Worm (Caenorhabditis elegans) whole organism, L4/young adult: ENCODE data around the gene zig-2.

Experiments
- W03F9.2 ChIP-seq: fragments of 150-350 bp; optimal IDR thresholded peaks from 2 replicates; lab custom pipeline; 2014; ENCODE audit warnings: missing biosample characterization, missing genetic modification characterization
- dao-5 ChIP-seq: sonication (generic microtip); optimal IDR thresholded peaks from 2 replicates; lab custom pipeline; 2016; ENCODE audit warnings: missing genotype, missing genetic modification characterization, moderate library complexity, missing compliant biosample characterization
- him-1 ChIP-seq: sonication (generic microtip); optimal IDR thresholded peaks from 2 replicates; lab custom pipeline; 2016; ENCODE audit warnings: missing genotype, missing genetic modification reagents, missing genetic modification characterization, missing compliant biosample characterization

Gene zig-2

ce11 chrX:12341338-12341737 is at the start of gene zig-2:
Gene zig-2, minus strand, starts transcription at chrX:12341438.
- TF ChIP-seq dao-5 (tag; lab: Kevin White, UChicago) (no peak), him-1 (no peak), W03F9.2 (tag; lab: Kevin White, UChicago) (no peak)

ce11 chrX:12378293-12378692 is 37.1 kb upstream of the zig-2 start, which contains the start of gene glb-13:
Gene glb-13, minus strand, starts transcription at chrX:12378393.
- TF ChIP-seq him-1 (no peak), W03F9.2 (tag; lab: Kevin White, UChicago) (no peak), dao-5 (tag; lab: Kevin White, UChicago) (no peak)

DNA sequence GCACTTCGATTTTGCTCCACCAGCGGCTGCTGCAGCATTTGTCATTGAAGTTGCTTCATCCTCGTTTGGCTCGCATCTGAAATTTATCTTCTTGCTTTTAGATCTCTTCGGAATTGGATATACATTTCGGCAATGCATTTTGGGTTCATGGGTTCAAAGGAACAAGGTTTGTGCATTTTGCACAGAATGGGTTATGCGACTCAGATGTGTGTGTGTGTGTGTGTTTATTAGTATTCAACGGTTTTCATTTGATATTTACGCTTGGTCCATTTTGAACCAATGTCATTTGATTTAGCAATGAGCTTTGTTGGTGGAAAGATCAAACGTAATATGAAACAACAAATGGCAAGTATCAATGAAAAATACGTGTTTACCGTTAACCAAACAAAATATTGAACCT is 34.5 kb upstream of the zig-2 start:
- no peak for TF ChIP-seq him-1

- no peak for TF ChIP-seq dao-5 (tag; lab: Kevin White, UChicago)
- TF ChIP-seq W03F9.2 (tag; lab: Kevin White, UChicago), result no peak
- TF ChIP-seq him-1, result no peak
Observed at ce11 chrX:12371321-12371720, 30.1 kb upstream of the zig-2 start, which contains the start of gene rif-1.2. Gene rif-1.2, minus strand, starts transcription at chrX:12371421.

ce11 chrX:12367498-12367897 is 26.3 kb upstream of the zig-2 start:
- TF ChIP-seq him-1 (no peak), W03F9.2 (tag; lab: Kevin White, UChicago) (no peak), dao-5 (tag; lab: Kevin White, UChicago) (no peak)

- TF ChIP-seq him-1 (no peak), dao-5 (tag; lab: Kevin White, UChicago) (no peak), W03F9.2 (tag; lab: Kevin White, UChicago) (no peak)
Observed at ce11 chrX:12365388-12365787, 24.1 kb upstream of the zig-2 start, which contains the start of gene F19H6.4. Gene F19H6.4, plus strand, starts transcription at chrX:12365688.

DNA sequence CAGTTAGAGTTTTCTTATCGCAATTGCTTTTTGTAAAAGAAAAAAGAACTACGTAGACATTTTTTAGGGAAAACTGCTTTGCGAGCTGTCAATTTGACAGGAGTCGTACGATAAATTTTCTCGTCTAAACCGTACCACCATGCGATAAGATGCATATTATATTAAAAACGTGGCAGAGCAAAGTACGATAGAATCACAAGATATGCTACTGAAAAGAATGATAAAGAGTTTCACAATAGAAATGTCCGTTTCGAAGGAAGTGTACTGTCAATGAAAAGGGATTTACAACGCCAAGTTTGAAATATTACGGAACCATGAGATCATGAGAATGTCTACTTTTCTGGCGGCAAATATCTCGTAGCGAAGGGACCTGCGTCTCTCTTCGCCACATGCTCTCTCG is 23.6 kb upstream of the zig-2 start, which contains the start of gene F19H6.5:
Gene F19H6.5 (minus strand): TSS at position 101 of the 400 bp plus-strand sequence.
- TF ChIP-seq him-1, result no peak
- no peak for TF ChIP-seq dao-5 (tag; lab: Kevin White, UChicago)
- TF ChIP-seq W03F9.2 (tag; lab: Kevin White, UChicago), result no peak

DNA sequence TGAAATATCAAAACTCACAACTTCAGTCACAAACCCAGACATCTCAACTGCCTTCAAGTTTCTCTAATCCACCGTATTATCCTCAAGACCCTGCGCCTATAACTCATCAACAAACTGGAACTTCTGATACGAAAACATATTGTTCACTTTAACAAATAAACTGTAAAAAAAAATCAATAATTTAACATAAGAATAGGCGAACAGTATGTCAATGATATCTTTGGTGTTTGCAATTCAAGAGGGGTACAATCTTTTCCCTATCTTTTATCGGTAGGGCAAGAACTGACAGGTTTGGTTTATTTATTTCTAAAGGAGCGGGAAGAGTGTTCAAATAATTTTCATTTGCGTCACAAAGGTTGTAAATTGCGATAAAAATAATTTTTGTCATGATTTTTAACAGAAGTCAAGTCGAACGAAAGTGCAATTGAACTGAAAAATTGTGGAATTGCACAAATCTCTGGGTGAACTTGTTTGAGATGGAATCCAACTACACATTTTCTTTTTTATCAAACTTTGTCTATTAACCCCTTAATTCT is 21.8 kb upstream of the zig-2 start:
- peak; percentile 99 for TF ChIP-seq him-1
- peak; percentile 99 for TF ChIP-seq W03F9.2 (tag; lab: Kevin White, UChicago)
- peak; percentile 76 for TF ChIP-seq dao-5 (tag; lab: Kevin White, UChicago)

ce11 chrX:12360444-12360843 is 19.2 kb upstream of the zig-2 start, which contains the start of the genes nspc-15 and F19H6.6:
Gene nspc-15, plus strand, starts transcription at chrX:12360744.
Gene F19H6.6, plus strand, starts transcription at chrX:12360827.
- no peak for TF ChIP-seq him-1
- no peak for TF ChIP-seq W03F9.2 (tag; lab: Kevin White, UChicago)
- TF ChIP-seq dao-5 (tag; lab: Kevin White, UChicago), result no peak

DNA sequence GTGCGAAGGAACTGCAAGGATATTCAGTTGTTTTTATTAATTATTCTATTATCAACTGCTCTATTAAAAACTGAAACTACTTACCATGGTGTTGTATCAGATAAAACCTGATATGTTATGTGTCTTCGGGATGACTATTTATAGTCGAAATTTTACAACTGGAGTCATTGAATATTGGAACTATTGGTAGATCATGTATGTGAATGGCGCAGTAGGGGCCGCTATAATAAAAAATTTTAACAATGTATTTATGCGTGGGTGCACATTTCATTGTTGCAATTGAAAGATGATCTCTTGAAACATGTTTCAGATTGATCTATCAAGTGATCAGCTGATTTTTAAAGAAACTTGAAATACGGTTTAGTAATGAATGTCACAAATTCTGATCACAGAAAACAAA is 17.7 kb upstream of the zig-2 start, which contains the start of gene nspc-14:
Gene nspc-14 (minus strand): TSS at position 101 of the 400 bp plus-strand sequence.
- TF ChIP-seq W03F9.2 (tag; lab: Kevin White, UChicago) (no peak), him-1 (no peak), dao-5 (tag; lab: Kevin White, UChicago) (no peak)

DNA sequence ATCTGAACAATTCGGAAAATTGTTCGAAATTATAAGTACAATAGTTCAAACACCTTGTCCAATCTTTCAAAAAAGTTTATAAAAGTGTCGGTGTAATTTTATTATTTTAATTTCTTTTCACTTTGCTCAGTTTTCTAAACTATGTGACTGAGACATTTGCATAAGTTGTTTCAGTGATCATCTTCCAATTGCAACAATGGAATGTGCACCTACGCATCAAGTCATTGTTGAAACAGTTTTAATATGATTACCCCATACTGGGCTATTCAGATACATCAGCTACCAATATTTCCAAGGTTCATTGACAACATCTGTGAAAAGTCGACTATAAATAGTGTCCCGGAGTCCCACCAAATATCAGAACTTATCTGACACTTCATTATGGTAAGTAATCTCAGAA is 15.9 kb upstream of the zig-2 start, which contains the start of gene nspc-13:
Gene nspc-13 (plus strand): TSS at position 301 of the 400 bp plus-strand sequence.
- no peak for TF ChIP-seq W03F9.2 (tag; lab: Kevin White, UChicago)
- no peak for TF ChIP-seq him-1
- TF ChIP-seq dao-5 (tag; lab: Kevin White, UChicago), result no peak

DNA sequence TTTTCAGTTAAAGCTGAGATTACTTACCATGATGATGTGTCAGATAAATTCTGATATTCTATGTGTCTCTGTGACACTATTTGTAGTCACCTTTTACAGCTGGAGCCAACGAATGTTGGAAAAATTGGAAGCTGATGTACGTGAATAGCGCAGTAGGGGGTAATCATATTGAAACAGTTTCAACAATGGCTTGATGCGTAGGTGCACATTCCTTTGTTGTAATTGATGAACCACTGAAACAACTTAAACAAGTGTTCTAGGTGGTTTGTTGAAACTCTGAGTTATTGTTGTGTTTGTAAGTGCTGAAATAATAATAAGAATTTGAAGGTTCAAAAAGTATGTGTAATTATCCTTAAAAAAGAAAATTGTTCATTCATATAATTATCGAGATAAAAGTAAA is 15.3 kb upstream of the zig-2 start, which contains the start of gene nspc-12:
Gene nspc-12 (minus strand): TSS at position 101 of the 400 bp plus-strand sequence.
- TF ChIP-seq dao-5 (tag; lab: Kevin White, UChicago) (no peak), him-1 (no peak), W03F9.2 (tag; lab: Kevin White, UChicago) (no peak)

DNA sequence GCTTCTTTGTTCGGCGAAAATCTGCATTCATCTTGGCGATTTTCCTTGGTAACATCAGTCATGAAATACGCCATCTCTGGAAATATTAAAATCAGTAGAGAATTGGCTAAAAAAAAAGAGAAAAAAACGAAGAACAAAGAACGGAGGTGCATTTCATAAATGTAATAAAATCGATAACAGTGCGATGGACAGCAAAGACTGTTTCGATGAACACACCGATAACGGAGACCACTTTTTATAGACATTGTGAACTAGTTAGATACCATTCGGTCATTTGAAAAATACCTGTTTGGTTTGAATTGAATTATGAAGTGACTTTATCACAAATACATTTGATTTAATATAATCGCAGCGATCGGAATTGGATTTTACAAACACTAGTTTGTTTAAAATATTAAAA is 11.6 kb upstream of the zig-2 start, which contains the start of gene F42F12.4:
Gene F42F12.4 (minus strand): TSS at position 76 of the 400 bp plus-strand sequence.
- TF ChIP-seq W03F9.2 (tag; lab: Kevin White, UChicago) (no peak), dao-5 (tag; lab: Kevin White, UChicago) (no peak), him-1 (no peak)

DNA sequence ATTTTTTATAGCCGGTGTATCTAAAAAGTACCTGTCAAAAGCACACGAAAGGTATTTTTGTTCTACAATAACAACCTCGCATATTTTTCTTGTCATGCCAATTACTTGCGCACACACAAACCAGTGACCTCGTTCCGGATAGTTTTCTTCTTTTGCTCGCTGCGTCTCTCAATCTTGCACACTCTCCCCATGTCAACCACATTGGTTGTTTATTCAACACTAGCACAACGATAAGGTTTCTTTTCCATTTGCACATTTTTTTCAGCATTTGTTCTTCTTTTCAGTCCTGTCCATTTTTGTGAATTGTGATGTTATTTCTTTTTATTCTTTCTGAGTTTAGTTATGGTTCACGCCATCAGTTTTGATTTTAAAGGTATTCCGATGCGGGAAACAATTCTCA is 9.0 kb upstream of the zig-2 start, which contains the start of gene F42F12.3:
Gene F42F12.3 (plus strand): TSS at position 372 of the 400 bp plus-strand sequence.
- TF ChIP-seq dao-5 (tag; lab: Kevin White, UChicago), result no peak
- no peak for TF ChIP-seq him-1
- no peak for TF ChIP-seq W03F9.2 (tag; lab: Kevin White, UChicago)
